Worm (Caenorhabditis elegans) whole organism, young adult: ENCODE measurements around the gene ttr-47.

Experiments used
- B0336.3 ChIP-seq: fragments of 200-800 bp; sonication (Bioruptor generic); IDR thresholded peaks from 2 replicates; pipeline ENCODE4 v1.3.6; 2022; ENCODE audit warnings: missing genetic modification characterization, missing compliant biosample characterization
- F10E7.11 ChIP-seq: sonication (generic microtip); optimal IDR thresholded peaks from 2 replicates; lab custom pipeline; 2017; ENCODE audit warnings: mild to moderate bottlenecking, missing genetic modification characterization, moderate library complexity, missing compliant biosample characterization
- F22D6.2 ChIP-seq: sonication (generic microtip); optimal IDR thresholded peaks from 2 replicates; lab custom pipeline; 2016; ENCODE audit warnings: mild to moderate bottlenecking, missing genetic modification characterization, missing compliant biosample characterization
- F33H1.4 ChIP-seq: fragments of 200-800 bp; sonication (Bioruptor generic); IDR thresholded peaks from 2 replicates; pipeline ENCODE4 v1.3.6; 2022; ENCODE audit warnings: missing genetic modification reagents, missing genetic modification characterization, missing compliant biosample characterization
- F39B2.1 ChIP-seq: fragments of 200-800 bp; sonication (Bioruptor generic); IDR thresholded peaks from 2 replicates; pipeline ENCODE4 v1.3.6; 2022; ENCODE audit warnings: missing genetic modification reagents, missing genetic modification characterization, missing compliant biosample characterization
- F52B5.7 ChIP-seq: sonication (generic microtip); optimal IDR thresholded peaks from 2 replicates; lab custom pipeline; 2016; ENCODE audit warnings: mild to moderate bottlenecking, missing genetic modification characterization, missing compliant biosample characterization
- F57C9.4 ChIP-seq: sonication (generic microtip); optimal IDR thresholded peaks from 2 replicates; lab custom pipeline; 2017; ENCODE audit warnings: mild to moderate bottlenecking, missing genetic modification characterization, missing compliant biosample characterization
- Y53F4B.3 ChIP-seq: fragments of 200-800 bp; sonication (Bioruptor generic); IDR thresholded peaks from 2 replicates; pipeline ENCODE4 v1.3.6; 2022; ENCODE audit warnings: missing genetic modification reagents, missing genetic modification characterization, missing compliant biosample characterization
- Y53G8AR.9 ChIP-seq: fragments of 200-800 bp; sonication (Bioruptor generic); conservative IDR thresholded peaks from 2 replicates; pipeline ENCODE4 v1.3.6; 2022; ENCODE audit warnings: missing genetic modification reagents, missing genetic modification characterization, missing compliant biosample characterization
- Y56A3A.18 ChIP-seq: fragments of 200-800 bp; sonication (Bioruptor generic); IDR thresholded peaks from 2 replicates; pipeline ENCODE4 v1.3.6; 2022; ENCODE audit warnings: missing genetic modification reagents, missing genetic modification characterization, missing compliant biosample characterization
- Y79H2A.3 ChIP-seq: fragments of 200-800 bp; sonication (Bioruptor generic); conservative IDR thresholded peaks from 2 replicates; pipeline ENCODE4 v1.3.6; 2022; ENCODE audit warnings: missing genetic modification reagents, missing genetic modification characterization, missing compliant biosample characterization
- ZK185.1 ChIP-seq: sonication (generic microtip); optimal IDR thresholded peaks from 2 replicates; lab custom pipeline; 2016; ENCODE audit warnings: mild to moderate bottlenecking, missing genetic modification characterization, missing compliant biosample characterization; ENCODE audit not compliant: poor library complexity, severe bottlenecking
- attf-6 ChIP-seq: fragments of 200-800 bp; sonication (Bioruptor generic); IDR thresholded peaks from 2 replicates; pipeline ENCODE4 v1.3.6; 2022; ENCODE audit warnings: missing genetic modification reagents, missing genetic modification characterization, missing compliant biosample characterization
- bed-1 ChIP-seq: fragments of 200-800 bp; sonication (Bioruptor generic); IDR thresholded peaks from 2 replicates; pipeline ENCODE4 v1.3.6; 2022; ENCODE audit warnings: missing genetic modification reagents, missing genetic modification characterization, missing compliant biosample characterization
- bed-2 ChIP-seq: fragments of 200-800 bp; sonication (Bioruptor generic); IDR thresholded peaks from 2 replicates; pipeline ENCODE4 v1.3.6; 2022; ENCODE audit warnings: missing genetic modification reagents, missing genetic modification characterization, missing compliant biosample characterization
- ccch-3 ChIP-seq: fragments of 200-800 bp; sonication (Bioruptor generic); optimal IDR thresholded peaks from 2 replicates; lab custom pipeline; 2018; ENCODE audit warnings: mild to moderate bottlenecking, missing genetic modification characterization, missing compliant biosample characterization
- ceh-91 ChIP-seq: fragments of 200-800 bp; sonication (Bioruptor generic); IDR thresholded peaks from 2 replicates; pipeline ENCODE4 v1.3.6; 2022; ENCODE audit warnings: missing genetic modification reagents, missing genetic modification characterization, missing compliant biosample characterization
- die-1 ChIP-seq: sonication (generic microtip); optimal IDR thresholded peaks from 2 replicates; lab custom pipeline; 2016; ENCODE audit warnings: missing genotype, mild to moderate bottlenecking, missing genetic modification characterization, missing compliant biosample characterization
- dpff-1 ChIP-seq: sonication (generic microtip); optimal IDR thresholded peaks from 2 replicates; lab custom pipeline; 2017; ENCODE audit warnings: mild to moderate bottlenecking, missing genetic modification characterization, missing compliant biosample characterization
- efl-1 ChIP-seq: fragments of 150-350 bp; optimal IDR thresholded peaks from 2 replicates; lab custom pipeline; 2014; ENCODE audit warnings: missing biosample characterization, missing genetic modification reagents, missing genetic modification characterization
- ets-4 ChIP-seq: fragments of 200-800 bp; sonication (Bioruptor generic); optimal IDR thresholded peaks from 2 replicates; lab custom pipeline; 2018; ENCODE audit warnings: mild to moderate bottlenecking, missing genetic modification characterization, missing compliant biosample characterization
- hmg-20 ChIP-seq: fragments of 200-800 bp; sonication (Bioruptor generic); IDR thresholded peaks from 2 replicates; pipeline ENCODE4 v1.3.6; 2022; ENCODE audit warnings: missing genetic modification reagents, missing genetic modification characterization, missing compliant biosample characterization
- hrde-1 ChIP-seq: sonication (generic microtip); optimal IDR thresholded peaks from 2 replicates; lab custom pipeline; 2016; ENCODE audit warnings: missing genetic modification characterization, mild to moderate bottlenecking, missing compliant biosample characterization, moderate library complexity, missing genotype, missing genetic modification reagents, borderline replicate concordance
- let-526 ChIP-seq: fragments of 200-800 bp; sonication (Bioruptor generic); IDR thresholded peaks from 2 replicates; pipeline ENCODE4 v1.3.6; 2022; ENCODE audit warnings: missing genetic modification reagents, missing genetic modification characterization, missing compliant biosample characterization
- lin-40 ChIP-seq: sonication (generic microtip); optimal IDR thresholded peaks from 2 replicates; lab custom pipeline; 2016; ENCODE audit warnings: missing genetic modification characterization, mild to moderate bottlenecking, missing compliant biosample characterization, missing genotype, missing genetic modification reagents
- lin-54 ChIP-seq: fragments of 200-800 bp; sonication (Bioruptor generic); optimal IDR thresholded peaks from 2 replicates; lab custom pipeline; 2018; ENCODE audit warnings: mild to moderate bottlenecking, missing genetic modification characterization, missing compliant biosample characterization
- lsl-1 ChIP-seq: fragments of 200-800 bp; sonication (Bioruptor generic); optimal IDR thresholded peaks from 2 replicates; lab custom pipeline; 2018; ENCODE audit warnings: mild to moderate bottlenecking, missing genetic modification characterization, moderate library complexity, missing compliant biosample characterization
- mcd-1 ChIP-seq: fragments of 200-800 bp; sonication (Bioruptor generic); IDR thresholded peaks from 2 replicates; pipeline ENCODE4 v1.3.6; 2022; ENCODE audit warnings: missing genetic modification reagents, missing genetic modification characterization, missing compliant biosample characterization
- mel-28 ChIP-seq: sonication (generic microtip); optimal IDR thresholded peaks from 2 replicates; lab custom pipeline; 2016; ENCODE audit warnings: borderline replicate concordance, mild to moderate bottlenecking, missing genetic modification characterization, missing compliant biosample characterization
- nhr-27 ChIP-seq: fragments of 200-800 bp; sonication (Bioruptor generic); optimal IDR thresholded peaks from 2 replicates; lab custom pipeline; 2018; ENCODE audit warnings: mild to moderate bottlenecking, missing genetic modification characterization, moderate library complexity, missing compliant biosample characterization
- nhr-80 ChIP-seq: sonication (generic microtip); optimal IDR thresholded peaks from 2 replicates; lab custom pipeline; 2016; ENCODE audit warnings: missing genetic modification characterization, missing compliant biosample characterization
- nhr-90 ChIP-seq: sonication (generic microtip); optimal IDR thresholded peaks from 2 replicates; lab custom pipeline; 2016; ENCODE audit warnings: missing genotype, mild to moderate bottlenecking, missing genetic modification characterization, missing compliant biosample characterization
- pha-4 ChIP-seq: fragments of 150-350 bp; sonication (generic microtip); optimal IDR thresholded peaks from 2 replicates; lab custom pipeline; 2014; ENCODE audit warnings: missing biosample characterization, missing genetic modification reagents, missing genetic modification characterization
- rpc-1 ChIP-seq, 2 experiments: fragments of 150-350 bp in 1 of 2; sonication (generic microtip) in 1 of 2; optimal IDR thresholded peaks; 2 replicates each; lab custom pipeline; 2014 to 2018; ENCODE audit warnings: missing biosample characterization in 1 of 2, missing genetic modification characterization in 1 of 2, missing genetic modification reagents in 1 of 2, missing genotype in 1 of 2
- tbx-9 ChIP-seq: sonication (generic microtip); optimal IDR thresholded peaks from 2 replicates; lab custom pipeline; 2016; ENCODE audit warnings: borderline replicate concordance, missing genetic modification characterization, inconsistent platforms, missing compliant biosample characterization
- unc-130 ChIP-seq: sonication (generic microtip); optimal IDR thresholded peaks from 2 replicates; lab custom pipeline; 2016; ENCODE audit warnings: missing genetic modification reagents, missing genetic modification characterization, missing compliant biosample characterization
- zim-3 ChIP-seq: sonication (generic microtip); optimal IDR thresholded peaks from 2 replicates; lab custom pipeline; 2017; ENCODE audit warnings: mild to moderate bottlenecking, missing genetic modification characterization, moderate library complexity, missing compliant biosample characterization
- ztf-18 ChIP-seq: sonication (generic microtip); optimal IDR thresholded peaks from 2 replicates; lab custom pipeline; 2016; ENCODE audit warnings: missing genotype, mild to moderate bottlenecking, missing genetic modification characterization, missing compliant biosample characterization
- ztf-22 ChIP-seq: fragments of 200-800 bp; sonication (Bioruptor generic); optimal IDR thresholded peaks from 2 replicates; lab custom pipeline; 2018; ENCODE audit warnings: mild to moderate bottlenecking, missing genetic modification characterization, moderate library complexity, missing compliant biosample characterization
- ztf-26 ChIP-seq: sonication (generic microtip); optimal IDR thresholded peaks from 2 replicates; lab custom pipeline; 2017; ENCODE audit warnings: missing genetic modification characterization, missing compliant biosample characterization

Gene ttr-47

DNA sequence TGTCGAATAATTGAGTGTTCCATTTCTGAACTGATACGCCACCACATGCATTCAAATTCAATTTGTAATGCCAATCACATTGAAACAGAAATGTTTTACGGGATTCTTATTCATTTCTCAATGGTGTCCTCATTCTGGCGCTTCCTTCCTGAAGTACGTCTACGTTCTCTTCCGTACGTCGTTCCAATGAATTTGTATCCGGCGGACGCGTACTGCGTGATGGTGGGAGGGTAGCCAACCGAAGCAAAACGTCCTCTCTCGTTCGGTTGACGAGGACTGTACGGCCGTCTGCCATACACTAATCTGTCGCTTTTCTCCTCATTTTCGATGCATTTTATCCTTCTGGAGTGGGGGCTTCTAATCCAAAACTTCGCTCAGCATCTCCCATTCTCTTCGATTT lies 27.0 kb downstream of the ttr-47 start (continued):
- TF ChIP-seq unc-130 (GFP tag; lab: Kevin White, UChicago), result no peak
- TF ChIP-seq Y79H2A.3 (GFP tag; lab: Robert Waterston, UW), result no peak
- no peak for TF ChIP-seq efl-1 (GFP tag; lab: Kevin White, UChicago)
- TF ChIP-seq zim-3 (tag; lab: Kevin White, UChicago), result no peak
- no peak for TF ChIP-seq pha-4
- no peak for TF ChIP-seq F22D6.2 (tag; lab: Kevin White, UChicago)
- TF ChIP-seq F52B5.7 (tag; lab: Kevin White, UChicago), result no peak
- TF ChIP-seq F57C9.4 (tag; lab: Kevin White, UChicago), result no peak

DNA sequence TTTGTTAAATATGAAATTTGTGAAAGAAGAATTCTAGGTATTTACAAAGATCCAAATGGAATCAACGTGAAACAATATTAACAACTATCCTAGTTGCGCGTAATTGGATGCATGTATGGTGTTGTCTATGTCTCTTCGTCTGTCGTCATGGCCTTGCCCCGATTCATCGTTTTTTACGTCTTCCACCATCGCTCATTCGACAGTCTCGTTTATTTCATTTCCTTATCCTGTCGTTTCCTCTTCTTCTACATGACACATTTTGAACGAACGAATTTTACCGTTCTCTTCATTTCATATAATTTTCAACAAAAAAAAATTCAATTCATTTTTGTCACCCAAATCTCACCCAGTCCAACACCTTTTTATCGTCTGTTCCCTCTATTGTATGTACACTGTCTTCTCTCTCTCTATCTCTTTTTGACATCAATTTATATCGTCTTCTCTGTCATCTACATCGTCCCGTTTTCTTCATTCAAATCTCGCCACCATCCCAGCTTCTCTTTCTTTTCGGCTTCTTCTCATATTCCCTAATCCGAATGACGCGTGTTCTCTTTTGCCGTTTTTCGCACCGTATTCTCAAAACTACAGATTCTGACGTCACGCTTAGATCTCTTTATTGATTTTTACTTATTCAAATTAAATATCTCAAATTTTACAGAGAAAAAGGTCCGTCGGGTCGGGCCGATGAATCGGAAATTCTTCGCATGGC lies 33.7 kb downstream of the ttr-47 start, which contains the start of gene ttc-17:
TSS of gene ttc-17 (plus strand) at position 659 of the 709 bp plus-strand sequence.
- TF ChIP-seq lin-40 (tag; lab: Kevin White, UChicago) (no peak), lin-54 (no peak), F52B5.7 (tag; lab: Kevin White, UChicago) (peak; percentile 26), F10E7.11 (tag; lab: Kevin White, UChicago) (no peak), B0336.3 (no peak), attf-6 (no peak), rpc-1 (optimal IDR thresholded peaks at IDR 0.05; lab: Kevin White, UChicago) (no peak), rpc-1 (tag; optimal IDR thresholded peaks at IDR 0.05; lab: Kevin White, UChicago) (no peak), nhr-90 (tag; lab: Kevin White, UChicago) (no peak), F33H1.4 (no peak), hmg-20 (GFP tag; lab: Robert Waterston, UW) (no peak), nhr-80 (tag; lab: Kevin White, UChicago) (no peak), mel-28 (tag; lab: Kevin White, UChicago) (no peak), ztf-22 (GFP tag; lab: Kevin White, UChicago) (no peak), ztf-18 (tag; lab: Kevin White, UChicago) (no peak), Y53G8AR.9 (GFP tag; lab: Robert Waterston, UW) (peak; percentile 50; the same call in 1 of the 2 replicates), ZK185.1 (tag; lab: Kevin White, UChicago) (no peak), ccch-3 (GFP tag; lab: Kevin White, UChicago) (no peak), ets-4 (no peak), Y56A3A.18 (0 out of 2 replicates have a peak, but pooled peaks have one; percentile 61), tbx-9 (no peak)

DNA sequence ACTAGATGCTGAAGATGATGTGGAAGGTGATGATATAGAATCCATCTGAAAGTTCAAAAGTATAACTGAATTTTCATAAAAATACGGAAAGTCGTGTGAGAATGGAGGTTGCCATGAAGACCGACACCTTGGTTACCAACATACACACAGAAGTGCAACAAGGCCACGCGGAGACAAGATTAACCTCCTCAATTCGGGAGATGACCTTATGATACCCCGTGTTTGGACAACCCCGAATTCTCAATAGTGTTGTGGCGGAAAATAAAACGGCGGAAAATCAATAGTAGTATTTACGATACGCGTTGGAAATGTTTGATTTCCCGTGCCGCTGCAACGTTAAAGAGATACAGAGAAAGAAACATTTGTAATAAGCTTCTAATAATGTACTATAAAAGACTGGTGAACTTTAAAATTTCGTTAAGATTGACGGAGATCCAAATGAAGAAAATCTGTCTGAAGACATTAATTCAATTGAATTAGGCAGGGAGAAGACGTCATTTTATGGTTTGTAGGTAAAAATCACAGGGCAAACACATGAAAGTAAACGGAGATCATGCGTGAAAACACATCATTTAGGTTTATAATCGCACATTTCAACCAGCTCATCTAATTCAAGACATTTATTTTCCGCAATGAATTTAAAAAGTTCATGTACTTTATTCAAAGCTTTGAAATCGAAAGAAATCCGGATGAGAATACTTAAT lies 41.3 kb downstream of the ttr-47 start, which contains the start of gene nhr-44:
TSS of gene nhr-44 (minus strand) at position 51 of the 704 bp plus-strand sequence.
- TF ChIP-seq ceh-91 (GFP tag; lab: Robert Waterston, UW) (no peak), Y53F4B.3 (no peak)

DNA sequence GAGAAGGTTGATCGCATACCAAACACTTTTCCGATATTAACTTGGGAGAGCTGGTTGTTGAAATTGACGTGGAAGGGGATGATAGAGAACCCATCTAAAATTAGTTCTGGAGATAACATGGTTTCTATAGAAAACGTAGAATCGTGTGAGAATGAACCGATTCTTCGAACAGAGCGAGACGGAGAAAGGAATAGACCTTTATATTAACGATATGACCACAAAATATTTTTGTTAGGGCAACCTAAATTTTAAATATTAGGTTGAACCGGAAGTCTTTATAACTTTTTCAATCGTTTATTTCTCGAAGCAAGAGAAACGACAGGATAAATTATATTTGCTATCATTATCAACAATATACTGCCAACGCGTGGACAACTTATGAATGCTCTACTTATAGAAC lies 43.2 kb downstream of the ttr-47 start, which contains the start of gene nhr-219:
TSS of gene nhr-219 (minus strand) at position 101 of the 400 bp plus-strand sequence.
- TF ChIP-seq mcd-1 (GFP tag; lab: Robert Waterston, UW) (no peak), ZK185.1 (tag; lab: Kevin White, UChicago) (no peak), F39B2.1 (GFP tag; lab: Robert Waterston, UW) (no peak), hrde-1 (no peak), ztf-26 (tag; lab: Kevin White, UChicago) (no peak), dpff-1 (tag; lab: Kevin White, UChicago) (no peak), let-526 (GFP tag; lab: Robert Waterston, UW) (no peak), bed-1 (GFP tag; lab: Robert Waterston, UW) (no peak), F33H1.4 (no peak), lsl-1 (GFP tag; lab: Kevin White, UChicago) (no peak), die-1 (tag; lab: Kevin White, UChicago) (no peak), nhr-27 (no peak), zim-3 (tag; lab: Kevin White, UChicago) (no peak), bed-2 (GFP tag; lab: Robert Waterston, UW) (no peak)
